Fruit fly (Drosophila melanogaster) whole organism, adult: Measurements from ENCODE around the gene CG10163.

Experiments used
- CG1620 ChIP-seq: fragments of 200-800 bp; sonication (Bioruptor generic); optimal IDR thresholded peaks from 2 replicates; lab custom pipeline; 2016; ENCODE audit warnings: missing biosample characterization, missing genetic modification characterization
- CG5204 ChIP-seq: fragments of 200-800 bp; sonication (Bioruptor generic); optimal IDR thresholded peaks from 2 replicates; lab custom pipeline; 2016; ENCODE audit warnings: missing biosample characterization, missing genetic modification characterization
- Mnt ChIP-seq: fragments of 200-800 bp; sonication (Bioruptor generic); optimal IDR thresholded peaks from 2 replicates; lab custom pipeline; 2016; ENCODE audit warnings: missing biosample characterization, mild to moderate bottlenecking, missing genetic modification characterization
- bab1 ChIP-seq: fragments of 200-800 bp; sonication (Bioruptor generic); optimal IDR thresholded peaks from 3 replicates; lab custom pipeline; 2019; ENCODE audit warnings: missing biosample characterization, mild to moderate bottlenecking, missing genetic modification characterization, moderate library complexity
- kay ChIP-seq: fragments of 200-800 bp; sonication (Bioruptor generic); peaks from one replicate; lab custom pipeline; 2016; ENCODE audit warnings: missing biosample characterization, missing genetic modification characterization, borderline replicate concordance
- pad ChIP-seq: fragments of 200-800 bp; sonication (Bioruptor generic); optimal IDR thresholded peaks from 3 replicates; lab custom pipeline; 2017; ENCODE audit warnings: missing biosample characterization, missing genetic modification characterization, mild to moderate bottlenecking, moderate library complexity, missing genetic modification reagents
- tj ChIP-seq: fragments of 200-800 bp; sonication (Bioruptor generic); optimal IDR thresholded peaks from 3 replicates; lab custom pipeline; 2017; ENCODE audit warnings: missing biosample characterization, mild to moderate bottlenecking, missing genetic modification characterization, moderate library complexity
- toe ChIP-seq: fragments of 200-800 bp; sonication (Bioruptor generic); optimal IDR thresholded peaks from 2 replicates; lab custom pipeline; 2016; ENCODE audit warnings: missing biosample characterization, missing genetic modification characterization

dm6 chr3L:6296611-6297010, 38.1 kb upstream of the CG10163 start:
- TF ChIP-seq CG1620 (GFP tag; lab: Kevin White, UChicago): no peak
- TF ChIP-seq pad (GFP tag; lab: Kevin White, UChicago): no peak
- TF ChIP-seq CG5204 (GFP tag; lab: Kevin White, UChicago): peak; percentile 3
- no peak for TF ChIP-seq toe
- TF ChIP-seq bab1 (GFP tag; lab: Kevin White, UChicago): no peak
- TF ChIP-seq kay: no peak
- TF ChIP-seq Mnt: no peak
- TF ChIP-seq tj (GFP tag; lab: Kevin White, UChicago): no peak
